Fruit fly (Drosophila melanogaster): ENCODE results near the gene CG31697.

Gene CG31697

dm6 chr2L:19582185-19582584 lies 46.9 kb downstream of the CG31697 start, which contains the start of gene Hakai (continued):
- TF ChIP-seq cas (GFP tag; IDR thresholded peaks at IDR 0.05) (peak; percentile 62; the same call in 1 of the 2 replicates), Mrtf (GFP tag; IDR thresholded peaks at IDR 0.05) (no peak), Sox102F (GFP tag; optimal IDR thresholded peaks at IDR 0.05) (peak; percentile 27), Sox100B (GFP tag; optimal IDR thresholded peaks at IDR 0.05) (no peak), cg (GFP tag; optimal IDR thresholded peaks at IDR 0.05) (no peak), CG11723 (GFP tag; optimal IDR thresholded peaks at IDR 0.05) (peak; percentile 1), Xrp1 (GFP tag; IDR thresholded peaks at IDR 0.05) (peak; percentile 45; the same call in 1 of the 2 replicates), Myb (GFP tag; optimal IDR thresholded peaks at IDR 0.05) (peak; percentile 57), ttk (GFP tag; IDR thresholded peaks at IDR 0.05) (no peak), BtbVII (GFP tag; optimal IDR thresholded peaks at IDR 0.05) (no peak), en (GFP tag; optimal IDR thresholded peaks at IDR 0.05) (peak; percentile 12), Max (GFP tag; optimal IDR thresholded peaks at IDR 0.05) (peak; percentile 46), sima (GFP tag; optimal IDR thresholded peaks at IDR 0.05) (peak; percentile 22), CG6683 (GFP tag; optimal IDR thresholded peaks at IDR 0.05) (no peak), Dip3 (GFP tag; optimal IDR thresholded peaks at IDR 0.05) (peak; percentile 65), Sry-δ (GFP tag; optimal IDR thresholded peaks at IDR 0.05) (peak; percentile 55), disco-r (GFP tag; optimal IDR thresholded peaks at IDR 0.05) (no peak), Blimp-1 (GFP tag; optimal IDR thresholded peaks at IDR 0.05) (peak; percentile 3), Rx (GFP tag; IDR thresholded peaks at IDR 0.05) (peak; percentile 32), CG4424 (GFP tag; optimal IDR thresholded peaks at IDR 0.05) (peak; percentile 60), dati (GFP tag; IDR thresholded peaks at IDR 0.05) (peak; percentile 20; the same call in 1 of the 2 replicates), BEAF-32 (GFP tag; optimal IDR thresholded peaks at IDR 0.05) (peak; percentile 47), shn (GFP tag; optimal IDR thresholded peaks at IDR 0.05) (peak; percentile 74), Jarid2 (GFP tag; optimal IDR thresholded peaks at IDR 0.05) (no peak), CG8765 (GFP tag; IDR thresholded peaks at IDR 0.05) (no peak), repo (GFP tag; optimal IDR thresholded peaks at IDR 0.05) (peak; percentile 77), CG34224 (GFP tag; IDR thresholded peaks at IDR 0.05; ENCODE audit: partially characterized antibody) (peak; percentile 57; the same call in 2 of the 3 replicates), CG9437 (GFP tag; optimal IDR thresholded peaks at IDR 0.05) (no peak), peb (GFP tag; IDR thresholded peaks at IDR 0.05) (peak; percentile 51), D19A (tag; optimal IDR thresholded peaks at IDR 0.05) (peak; percentile 26), sens (GFP tag) (peak; percentile 92), CG10654 (GFP tag; optimal IDR thresholded peaks at IDR 0.05) (peak; percentile 53), CG31365 (tag; optimal IDR thresholded peaks at IDR 0.05) (no peak), B-H2 (GFP tag; optimal IDR thresholded peaks at IDR 0.05) (peak; percentile 5), tup (GFP tag; optimal IDR thresholded peaks at IDR 0.05) (no peak), CG8478 (optimal IDR thresholded peaks at IDR 0.05) (no peak), Tbp (GFP tag; optimal IDR thresholded peaks at IDR 0.05) (no peak), sob (GFP tag; IDR thresholded peaks at IDR 0.05) (peak; percentile 60), dan (GFP tag; IDR thresholded peaks at IDR 0.05) (no peak), Atf3 (GFP tag; optimal IDR thresholded peaks at IDR 0.05) (peak; percentile 47), CG18011 (GFP tag; optimal IDR thresholded peaks at IDR 0.05) (peak; percentile 27), CG14710 (tag; optimal IDR thresholded peaks at IDR 0.05) (peak; percentile 60), CG6689 (GFP tag; IDR thresholded peaks at IDR 0.05) (peak; percentile 52), grau (tag; optimal IDR thresholded peaks at IDR 0.05) (peak; percentile 44), ssp (GFP tag; IDR thresholded peaks at IDR 0.05) (peak; percentile 57), CG6813 (GFP tag; optimal IDR thresholded peaks at IDR 0.05) (peak; percentile 35), psq (GFP tag; optimal IDR thresholded peaks at IDR 0.05) (no peak), Atf-2 (GFP tag; optimal IDR thresholded peaks at IDR 0.05) (no peak), MTF-1 (GFP tag; optimal IDR thresholded peaks at IDR 0.05; ENCODE audit: borderline replicate concordance) (no peak), CG13287 (GFP tag; IDR thresholded peaks at IDR 0.05; ENCODE audit: partially characterized antibody) (peak; percentile 65), Fer1 (GFP tag; optimal IDR thresholded peaks at IDR 0.05) (peak; percentile 66), Deaf1 (tag; optimal IDR thresholded peaks at IDR 0.05) (no peak)

Measured in whole organism, embryonic.